Fruit fly (Drosophila melanogaster): ENCODE results near the gene CG2698.

dm6 chr3R:7963495-7964132, 37.7 kb upstream of the CG2698 start:
- TF ChIP-seq h (optimal IDR thresholded peaks at IDR 0.05) (no peak), insv (optimal IDR thresholded peaks at IDR 0.05) (no peak), psq (optimal IDR thresholded peaks at IDR 0.05) (no peak), Sin3A (optimal IDR thresholded peaks at IDR 0.05) (no peak)

Data from Kc167 (cell line).